Fruit fly (Drosophila melanogaster) whole organism, embryonic: ENCODE results near the gene Sodh1.

Source experiments
- ATbp ChIP-seq: fragments of 200-800 bp; sonication (Bioruptor generic); optimal IDR thresholded peaks from 2 replicates; lab custom pipeline; 2017; ENCODE audit warnings: missing biosample characterization, mild to moderate bottlenecking, missing genetic modification characterization, missing genetic modification reagents
- Abd-B ChIP-seq: fragments of 200-800 bp; sonication (Bioruptor generic); optimal IDR thresholded peaks from 2 replicates; lab custom pipeline; 2018; ENCODE audit warnings: missing biosample characterization, mild to moderate bottlenecking, missing genetic modification characterization, moderate library complexity
- Antp ChIP-seq: fragments of 200-800 bp; sonication (Bioruptor generic); optimal IDR thresholded peaks from 3 replicates; lab custom pipeline; 2016; ENCODE audit warnings: missing biosample characterization, missing genetic modification characterization
- B-H2 ChIP-seq: fragments of 200-800 bp; sonication (Bioruptor generic); optimal IDR thresholded peaks from 2 replicates; lab custom pipeline; 2018; ENCODE audit warnings: missing biosample characterization, mild to moderate bottlenecking, missing genetic modification characterization
- CG10321 ChIP-seq: fragments of 200-800 bp; sonication (Bioruptor generic); IDR thresholded peaks from 2 replicates; pipeline ENCODE4 v1.3.6; 2022; ENCODE audit warnings: missing biosample characterization, missing genetic modification characterization
- CG11247 ChIP-seq: fragments of 200-800 bp; sonication (Bioruptor generic); IDR thresholded peaks from 2 replicates; pipeline ENCODE4 v1.3.6; 2022; ENCODE audit warnings: missing biosample characterization, missing genetic modification characterization
- CG13287 ChIP-seq: fragments of 200-800 bp; sonication (Bioruptor generic); IDR thresholded peaks from 2 replicates; pipeline ENCODE4 v1.3.6; 2022; ENCODE audit warnings: missing biosample characterization, missing genetic modification characterization; ENCODE audit not compliant: partially characterized antibody
- CG13894 ChIP-seq: fragments of 200-800 bp; sonication (Bioruptor generic); optimal IDR thresholded peaks from 3 replicates; lab custom pipeline; 2018; ENCODE audit warnings: missing biosample characterization, mild to moderate bottlenecking, missing genetic modification characterization, moderate library complexity
- CG14860 ChIP-seq: fragments of 200-800 bp; sonication (Bioruptor generic); IDR thresholded peaks from 3 replicates; pipeline ENCODE4 v1.3.6; 2022; ENCODE audit warnings: missing biosample characterization, missing genetic modification characterization; ENCODE audit not compliant: partially characterized antibody
- CG18262 ChIP-seq: fragments of 200-800 bp; optimal IDR thresholded peaks from 3 replicates; lab custom pipeline; 2019; ENCODE audit warnings: missing biosample characterization, mild to moderate bottlenecking, missing genetic modification characterization, moderate library complexity
- CG2116 ChIP-seq: fragments of 200-800 bp; sonication (Bioruptor generic); optimal IDR thresholded peaks from 3 replicates; lab custom pipeline; 2018; ENCODE audit warnings: missing biosample characterization, mild to moderate bottlenecking, missing genetic modification characterization
- CG2202 ChIP-seq: fragments of 200-800 bp; sonication (Bioruptor generic); optimal IDR thresholded peaks from 2 replicates; lab custom pipeline; 2018; ENCODE audit warnings: missing biosample characterization, mild to moderate bottlenecking, missing genetic modification characterization
- CG2712 ChIP-seq: fragments of 200-800 bp; optimal IDR thresholded peaks from 3 replicates; lab custom pipeline; 2019; ENCODE audit warnings: missing biosample characterization, mild to moderate bottlenecking, missing genetic modification characterization, moderate library complexity
- CG31441 ChIP-seq: fragments of 200-800 bp; sonication (Bioruptor generic); IDR thresholded peaks from 2 replicates; pipeline ENCODE4 v1.3.6; 2022; ENCODE audit warnings: missing biosample characterization, missing genetic modification characterization
- CG33557 ChIP-seq: fragments of 200-800 bp; sonication (Bioruptor generic); optimal IDR thresholded peaks from 2 replicates; lab custom pipeline; 2019; ENCODE audit warnings: missing biosample characterization, mild to moderate bottlenecking, missing genetic modification characterization, moderate library complexity
- CG34224 ChIP-seq: fragments of 200-800 bp; sonication (Bioruptor generic); IDR thresholded peaks from 3 replicates; pipeline ENCODE4 v1.3.6; 2022; ENCODE audit warnings: missing biosample characterization, missing genetic modification characterization; ENCODE audit not compliant: partially characterized antibody
- CG8290 ChIP-seq, 3 experiments: fragments of 200-800 bp; sonication (Bioruptor generic); optimal IDR thresholded peaks; 2 replicates each; lab custom pipeline; 2016 to 2019; ENCODE audit warnings: missing biosample characterization in 3 of 3, missing genetic modification characterization in 3 of 3, mild to moderate bottlenecking in 2 of 3, moderate library complexity in 1 of 3
- CG8478 ChIP-seq: fragments of >200 bp; optimal IDR thresholded peaks from 2 replicates; lab custom pipeline; 2018
- Dll ChIP-seq: fragments of 200-800 bp; sonication (Bioruptor generic); IDR thresholded peaks from 4 replicates; pipeline ENCODE4 v1.3.6; 2022; ENCODE audit warnings: missing biosample characterization, missing genetic modification characterization; ENCODE audit not compliant: partially characterized antibody
- Doc3 ChIP-seq: fragments of 200-800 bp; sonication (Bioruptor generic); IDR thresholded peaks from 3 replicates; pipeline ENCODE4 v1.3.6; 2022; ENCODE audit warnings: missing biosample characterization, missing genetic modification characterization; ENCODE audit not compliant: partially characterized antibody
- Elba2 ChIP-seq: fragments of 200-800 bp; sonication (Bioruptor generic); optimal IDR thresholded peaks from 3 replicates; lab custom pipeline; 2016; ENCODE audit warnings: missing biosample characterization, missing genetic modification characterization
- Gsc ChIP-seq: fragments of 200-800 bp; sonication (Bioruptor generic); IDR thresholded peaks from 2 replicates; pipeline ENCODE4 v1.3.6; 2022; ENCODE audit warnings: missing biosample characterization, missing genetic modification characterization
- Hr51 ChIP-seq, 2 experiments: fragments of 200-800 bp; sonication (Bioruptor generic); optimal IDR thresholded peaks; 2 replicates in 1 of 2; 3 replicates in 1 of 2; lab custom pipeline; 2016 to 2018; ENCODE audit warnings: missing biosample characterization in 2 of 2, missing genetic modification characterization in 2 of 2, mild to moderate bottlenecking in 1 of 2, moderate library complexity in 1 of 2
- Nf-YC ChIP-seq: fragments of 200-800 bp; optimal IDR thresholded peaks from 3 replicates; lab custom pipeline; 2019; ENCODE audit warnings: missing biosample characterization, mild to moderate bottlenecking, missing genetic modification characterization, moderate library complexity
- Rfx ChIP-seq: fragments of 200-800 bp; sonication (Bioruptor generic); IDR thresholded peaks from 2 replicates; pipeline ENCODE4 v1.3.6; 2022; ENCODE audit warnings: missing biosample characterization, missing genetic modification characterization
- Scr ChIP-seq: fragments of 200-800 bp; sonication (Bioruptor generic); IDR thresholded peaks from 2 replicates; pipeline ENCODE4 v1.3.6; 2022; ENCODE audit warnings: missing biosample characterization, missing genetic modification characterization; ENCODE audit not compliant: partially characterized antibody
- Xrp1 ChIP-seq: fragments of 200-800 bp; sonication (Bioruptor generic); IDR thresholded peaks from 2 replicates; pipeline ENCODE4 v1.3.6; 2022; ENCODE audit warnings: missing biosample characterization, missing genetic modification characterization
- abd-A ChIP-seq: fragments of 200-800 bp; sonication (Bioruptor generic); optimal IDR thresholded peaks from 3 replicates; lab custom pipeline; 2019; ENCODE audit warnings: missing biosample characterization, mild to moderate bottlenecking, missing genetic modification characterization, moderate library complexity
- amos ChIP-seq: fragments of 200-800 bp; sonication (Bioruptor generic); IDR thresholded peaks from 2 replicates; pipeline ENCODE4 v1.3.6; 2022; ENCODE audit warnings: missing biosample characterization, missing genetic modification characterization; ENCODE audit not compliant: partially characterized antibody
- ara ChIP-seq: fragments of 200-800 bp; sonication (Bioruptor generic); IDR thresholded peaks from 2 replicates; pipeline ENCODE4 v1.3.6; 2022; ENCODE audit warnings: missing biosample characterization, missing genetic modification characterization
- cg ChIP-seq: fragments of 200-800 bp; sonication (Bioruptor generic); optimal IDR thresholded peaks from 3 replicates; lab custom pipeline; 2019; ENCODE audit warnings: missing biosample characterization, mild to moderate bottlenecking, missing genetic modification characterization, moderate library complexity
- ci ChIP-seq: fragments of 200-800 bp; sonication (Bioruptor generic); IDR thresholded peaks from 3 replicates; pipeline ENCODE4 v1.3.6; 2022; ENCODE audit warnings: missing biosample characterization, missing genetic modification characterization
- fd102C ChIP-seq: fragments of 200-800 bp; sonication (Bioruptor generic); optimal IDR thresholded peaks from 2 replicates; lab custom pipeline; 2018; ENCODE audit warnings: missing biosample characterization, mild to moderate bottlenecking, missing genetic modification characterization, moderate library complexity
- kah ChIP-seq: fragments of 200-800 bp; sonication (Bioruptor generic); optimal IDR thresholded peaks from 2 replicates; lab custom pipeline; 2018; ENCODE audit warnings: missing biosample characterization, mild to moderate bottlenecking, missing genetic modification characterization
- maf-S ChIP-seq: fragments of 200-800 bp; sonication (Bioruptor generic); optimal IDR thresholded peaks from 2 replicates; lab custom pipeline; 2016; ENCODE audit warnings: missing biosample characterization, missing genetic modification characterization
- mirr ChIP-seq: fragments of 200-800 bp; sonication (Bioruptor generic); optimal IDR thresholded peaks from 3 replicates; lab custom pipeline; 2018; ENCODE audit warnings: missing biosample characterization, mild to moderate bottlenecking, missing genetic modification characterization
- mld ChIP-seq: fragments of 200-800 bp; sonication (Bioruptor generic); IDR thresholded peaks from 3 replicates; pipeline ENCODE4 v1.3.6; 2022; ENCODE audit warnings: missing biosample characterization, missing genetic modification characterization; ENCODE audit not compliant: partially characterized antibody
- pfk ChIP-seq: fragments of 200-800 bp; sonication (Bioruptor generic); optimal IDR thresholded peaks from 2 replicates; lab custom pipeline; 2018; ENCODE audit warnings: missing biosample characterization, mild to moderate bottlenecking, missing genetic modification characterization, moderate library complexity
- sens ChIP-seq: fragments of 200-800 bp; sonication (Bioruptor generic); peaks from one replicate; lab custom pipeline; 2016; ENCODE audit warnings: missing biosample characterization, missing genetic modification characterization
- tin ChIP-seq: fragments of 200-800 bp; sonication (Bioruptor generic); optimal IDR thresholded peaks from 3 replicates; lab custom pipeline; 2016; ENCODE audit warnings: missing biosample characterization, missing genetic modification characterization
- tll ChIP-seq, 2 experiments: fragments of 200-800 bp in 1 of 2; fragments of >200 bp in 1 of 2; sonication (Bioruptor generic) in 1 of 2; optimal IDR thresholded peaks; 2 replicates each; lab custom pipeline; 2017 to 2019; ENCODE audit warnings: missing biosample characterization in 2 of 2, missing genetic modification characterization in 2 of 2, mild to moderate bottlenecking in 1 of 2, moderate library complexity in 1 of 2
- tna ChIP-seq: fragments of 200-800 bp; sonication (Bioruptor generic); IDR thresholded peaks from 2 replicates; pipeline ENCODE4 v1.3.6; 2022; ENCODE audit warnings: missing biosample characterization, missing genetic modification characterization; ENCODE audit not compliant: partially characterized antibody
- wek ChIP-seq: fragments of 200-800 bp; sonication (Bioruptor generic); optimal IDR thresholded peaks from 3 replicates; lab custom pipeline; 2018; ENCODE audit warnings: missing biosample characterization, mild to moderate bottlenecking, missing genetic modification characterization, moderate library complexity
- zen ChIP-seq: fragments of 200-800 bp; sonication (Bioruptor generic); optimal IDR thresholded peaks from 3 replicates; lab custom pipeline; 2018; ENCODE audit warnings: missing biosample characterization, mild to moderate bottlenecking, missing genetic modification characterization, moderate library complexity
- zen2 ChIP-seq: fragments of 200-800 bp; sonication (Bioruptor generic); IDR thresholded peaks from 3 replicates; pipeline ENCODE4 v1.3.6; 2022; ENCODE audit warnings: missing biosample characterization, missing genetic modification characterization; ENCODE audit not compliant: partially characterized antibody
- zfh1 ChIP-seq: fragments of 200-800 bp; sonication (Bioruptor generic); IDR thresholded peaks from 3 replicates; pipeline ENCODE4 v1.3.6; 2022; ENCODE audit warnings: missing biosample characterization, missing genetic modification characterization

The Sodh1 gene

dm6 chr3R:7037250-7037802 is 14.8 kb upstream of the Sodh1 start (continued):
- TF ChIP-seq abd-A (tag; lab: Kevin White, UChicago) (peak; percentile 100), tll (GFP tag; optimal IDR thresholded peaks at IDR 0.05; lab: Kevin White, UChicago) (peak in 1 of 2 experiments; percentile 88), zen (tag; lab: Kevin White, UChicago) (peak; percentile 82), CG10321 (GFP tag; lab: Robert Waterston, UW) (peak; percentile 88), Scr (GFP tag; lab: Robert Waterston, UW) (peak; percentile 52), sens (GFP tag; lab: Kevin White, UChicago) (peak; percentile 73), ci (peak; percentile 36; the same call in 2 of the 3 replicates), B-H2 (GFP tag; lab: Kevin White, UChicago) (peak; percentile 34), zfh1 (GFP tag; lab: Robert Waterston, UW) (0 out of 3 replicates have a peak, but pooled peaks have one; percentile 4), tin (GFP tag; lab: Kevin White, UChicago) (peak; percentile 31), CG18262 (tag; lab: Kevin White, UChicago) (peak; percentile 18), CG11247 (0 out of 2 replicates have a peak, but pooled peaks have one; percentile 30), CG13894 (peak; percentile 18), pfk (GFP tag; lab: Kevin White, UChicago) (peak; percentile 28), Elba2 (GFP tag; lab: Kevin White, UChicago) (peak; percentile 81), Xrp1 (GFP tag; lab: Robert Waterston, UW) (peak; percentile 42; the same call in 1 of the 2 replicates), CG13287 (GFP tag; lab: Robert Waterston, UW) (peak; percentile 50; the same call in 1 of the 2 replicates), Antp (peak; percentile 40), CG2712 (tag; lab: Kevin White, UChicago) (peak; percentile 14), amos (0 out of 2 replicates have a peak, but pooled peaks have one; percentile 8), tna (GFP tag; lab: Robert Waterston, UW) (0 out of 2 replicates have a peak, but pooled peaks have one; percentile 22), Hr51 (GFP tag; optimal IDR thresholded peaks at IDR 0.05; lab: Kevin White, UChicago) (peak in 1 of 2 experiments; percentile 22), CG34224 (GFP tag; lab: Robert Waterston, UW) (peak; percentile 41; the same call in 2 of the 3 replicates), Abd-B (GFP tag; lab: Kevin White, UChicago) (peak; percentile 57), CG14860 (GFP tag; lab: Robert Waterston, UW) (0 out of 3 replicates have a peak, but pooled peaks have one; percentile 29), CG31441 (GFP tag; lab: Robert Waterston, UW) (no peak), wek (GFP tag; lab: Kevin White, UChicago) (peak; percentile 28), Doc3 (GFP tag; lab: Robert Waterston, UW) (no peak), cg (GFP tag; lab: Kevin White, UChicago) (peak; percentile 96), Nf-YC (tag; lab: Kevin White, UChicago) (peak; percentile 95), CG33557 (GFP tag; lab: Kevin White, UChicago) (peak; percentile 36), kah (GFP tag; lab: Kevin White, UChicago) (peak; percentile 89), maf-S (GFP tag; lab: Kevin White, UChicago) (no peak), Gsc (GFP tag; lab: Robert Waterston, UW) (no peak), CG2202 (tag; lab: Kevin White, UChicago) (peak; percentile 0), ATbp (GFP tag; lab: Kevin White, UChicago) (peak; percentile 26), Rfx (GFP tag; lab: Robert Waterston, UW) (0 out of 2 replicates have a peak, but pooled peaks have one; percentile 18), CG8290 (GFP tag; optimal IDR thresholded peaks at IDR 0.05; lab: Kevin White, UChicago) (peak; percentile 48), CG8290 (tag; optimal IDR thresholded peaks at IDR 0.05; lab: Kevin White, UChicago) (peak in 1 of 2 experiments; percentile 23), CG2116 (GFP tag; lab: Kevin White, UChicago) (peak; percentile 15), mirr (GFP tag; lab: Kevin White, UChicago) (peak; percentile 0), ara (GFP tag; lab: Robert Waterston, UW) (0 out of 2 replicates have a peak, but pooled peaks have one; percentile 33), CG8478 (lab: Kevin White, UChicago) (peak; percentile 84), Dll (GFP tag; lab: Robert Waterston, UW) (peak; percentile 47; the same call in 2 of the 4 replicates), mld (GFP tag; lab: Robert Waterston, UW) (0 out of 3 replicates have a peak, but pooled peaks have one; percentile 5), fd102C (GFP tag; lab: Kevin White, UChicago) (peak; percentile 57), zen2 (peak; percentile 56; the same call in 1 of the 3 replicates)
